Fruit fly (Drosophila melanogaster): Measurements from ENCODE around the gene Acsf3.

The Acsf3 gene

DNA sequence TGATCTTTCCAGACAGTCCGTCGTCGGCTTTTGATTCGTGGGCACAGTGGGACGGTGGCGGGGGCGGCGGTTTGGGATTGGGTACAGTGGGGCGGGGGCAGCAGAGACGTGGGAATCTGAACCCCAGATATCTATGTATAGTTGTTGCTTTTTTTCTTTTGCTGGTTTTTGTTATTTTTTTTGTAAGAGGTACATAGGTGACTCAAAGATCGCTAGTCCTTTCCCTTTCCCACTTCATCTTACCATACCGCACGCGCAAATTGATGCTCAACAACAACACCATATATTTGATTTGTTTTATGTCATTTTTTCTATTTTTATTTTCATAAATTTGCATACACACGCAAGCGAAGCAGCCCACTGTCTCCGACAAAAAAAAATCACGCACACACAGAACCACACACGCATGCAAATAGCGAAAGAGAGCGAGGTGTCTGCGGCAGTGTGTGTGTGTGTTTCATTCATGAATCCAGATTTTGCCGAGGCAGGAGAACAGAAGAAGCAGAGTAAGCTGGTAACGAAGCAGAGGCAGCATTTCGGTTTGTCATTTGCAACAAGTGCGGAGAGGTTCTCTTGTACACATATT, 23.0 kb upstream of the Acsf3 start (continued):
- peak; percentile 51 for TF ChIP-seq Usf (GFP tag; optimal IDR thresholded peaks at IDR 0.05)
- TF ChIP-seq Hmr (GFP tag; optimal IDR thresholded peaks at IDR 0.05), result peak; percentile 48
- peak; percentile 72 for TF ChIP-seq CG9727 (GFP tag; optimal IDR thresholded peaks at IDR 0.05)
- TF ChIP-seq Drgx (GFP tag; IDR thresholded peaks at IDR 0.05), result peak; percentile 72
- peak in 1 of 2 experiments; percentile 52 for TF ChIP-seq dpn (GFP tag; optimal IDR thresholded peaks at IDR 0.05)
- TF ChIP-seq Dad (GFP tag; optimal IDR thresholded peaks at IDR 0.05), result no peak
- TF ChIP-seq Dbx (GFP tag; IDR thresholded peaks at IDR 0.05), result 0 out of 3 replicates have a peak, but pooled peaks have one; percentile 41
- peak; percentile 33 for TF ChIP-seq NfI (GFP tag; optimal IDR thresholded peaks at IDR 0.05)
- 0 out of 2 replicates have a peak, but pooled peaks have one; percentile 16 for TF ChIP-seq Gsc (GFP tag; IDR thresholded peaks at IDR 0.05)
- TF ChIP-seq Oli (tag; optimal IDR thresholded peaks at IDR 0.05), result peak; percentile 79
- TF ChIP-seq jigr1 (GFP tag; IDR thresholded peaks at IDR 0.05), result peak; percentile 50; the same call in 1 of the 3 replicates
- peak; percentile 94 for TF ChIP-seq CG4707 (GFP tag; optimal IDR thresholded peaks at IDR 0.05)
- TF ChIP-seq gem (tag; optimal IDR thresholded peaks at IDR 0.05), result peak; percentile 65
- TF ChIP-seq CG12219 (GFP tag; optimal IDR thresholded peaks at IDR 0.05), result peak; percentile 18
- TF ChIP-seq CG1603 (tag; optimal IDR thresholded peaks at IDR 0.05), result peak; percentile 24
- TF ChIP-seq CG11456 (GFP tag; IDR thresholded peaks at IDR 0.05), result peak; percentile 60; the same call in 1 of the 3 replicates
- 0 out of 3 replicates have a peak, but pooled peaks have one; percentile 48 for TF ChIP-seq CG3726 (GFP tag; IDR thresholded peaks at IDR 0.05)
- TF ChIP-seq sd (tag; optimal IDR thresholded peaks at IDR 0.05), result peak; percentile 13
- peak; percentile 1 for TF ChIP-seq CG10654 (GFP tag; optimal IDR thresholded peaks at IDR 0.05)
- peak; percentile 58; the same call in 1 of the 3 replicates for TF ChIP-seq Optix (GFP tag; IDR thresholded peaks at IDR 0.05)
- TF ChIP-seq CG31224 (GFP tag; IDR thresholded peaks at IDR 0.05), result 0 out of 2 replicates have a peak, but pooled peaks have one; percentile 12
- peak; percentile 49 for TF ChIP-seq CG4820 (GFP tag; optimal IDR thresholded peaks at IDR 0.05)
- TF ChIP-seq Med (GFP tag), result peak; percentile 91
- peak; percentile 63; the same call in 1 of the 2 replicates for TF ChIP-seq CG6689 (GFP tag; IDR thresholded peaks at IDR 0.05)
- TF ChIP-seq az2 (GFP tag; optimal IDR thresholded peaks at IDR 0.05), result peak; percentile 52
- TF ChIP-seq CG15601 (tag; optimal IDR thresholded peaks at IDR 0.05), result peak; percentile 40
- TF ChIP-seq CoRest (tag; optimal IDR thresholded peaks at IDR 0.05), result peak; percentile 74
- TF ChIP-seq CG2712 (tag; optimal IDR thresholded peaks at IDR 0.05), result peak; percentile 67
- TF ChIP-seq CG10274 (GFP tag; optimal IDR thresholded peaks at IDR 0.05), result no peak
- TF ChIP-seq CG11695 (GFP tag; IDR thresholded peaks at IDR 0.05), result 0 out of 3 replicates have a peak, but pooled peaks have one; percentile 17
- TF ChIP-seq Abd-B (GFP tag; optimal IDR thresholded peaks at IDR 0.05), result peak; percentile 55
- peak; percentile 29 for TF ChIP-seq CG14710 (tag; optimal IDR thresholded peaks at IDR 0.05)
- TF ChIP-seq gsb-n (tag; optimal IDR thresholded peaks at IDR 0.05), result peak; percentile 8
- peak in 1 of 2 experiments; percentile 55 for TF ChIP-seq Hr51 (GFP tag; optimal IDR thresholded peaks at IDR 0.05)
- TF ChIP-seq cwo (GFP tag; optimal IDR thresholded peaks at IDR 0.05), result peak; percentile 36
- peak; percentile 24; the same call in 1 of the 2 replicates for TF ChIP-seq Rfx (GFP tag; IDR thresholded peaks at IDR 0.05)
- 0 out of 2 replicates have a peak, but pooled peaks have one; percentile 30 for TF ChIP-seq dimm (GFP tag; IDR thresholded peaks at IDR 0.05)
- peak; percentile 69 for TF ChIP-seq dmrt99B (tag; optimal IDR thresholded peaks at IDR 0.05)
- TF ChIP-seq ro (GFP tag; IDR thresholded peaks at IDR 0.05), result no peak
- no peak for TF ChIP-seq Sry-δ (GFP tag; optimal IDR thresholded peaks at IDR 0.05)
- TF ChIP-seq Mrtf (GFP tag; IDR thresholded peaks at IDR 0.05), result 0 out of 3 replicates have a peak, but pooled peaks have one; percentile 38
- TF ChIP-seq Hey (tag; optimal IDR thresholded peaks at IDR 0.05), result no peak
- TF ChIP-seq en (GFP tag; optimal IDR thresholded peaks at IDR 0.05), result no peak
- TF ChIP-seq CG12769 (tag; optimal IDR thresholded peaks at IDR 0.05), result peak; percentile 51
- peak; percentile 61 for TF ChIP-seq CG17829 (tag; optimal IDR thresholded peaks at IDR 0.05)
- TF ChIP-seq ara (GFP tag; IDR thresholded peaks at IDR 0.05), result peak; percentile 47; the same call in 1 of the 2 replicates
- TF ChIP-seq Meics (GFP tag; optimal IDR thresholded peaks at IDR 0.05), result peak; percentile 47
- TF ChIP-seq Sox100B (GFP tag; optimal IDR thresholded peaks at IDR 0.05), result peak; percentile 37
- TF ChIP-seq Antp (GFP tag; optimal IDR thresholded peaks at IDR 0.05), result peak; percentile 17
